Fruit fly (Drosophila melanogaster): ENCODE results near the gene CG8915.

Gene CG8915

dm6 chrX:17294169-17294833 lies 49.5 kb upstream of the CG8915 start (continued):
- TF ChIP-seq Dbx (GFP tag; IDR thresholded peaks at IDR 0.05) (no peak), gce (GFP tag; IDR thresholded peaks at IDR 0.05) (no peak), repo (GFP tag; optimal IDR thresholded peaks at IDR 0.05) (no peak), NfI (GFP tag; optimal IDR thresholded peaks at IDR 0.05) (no peak), Fer2 (tag; optimal IDR thresholded peaks at IDR 0.05) (no peak), bowl (GFP tag; IDR thresholded peaks at IDR 0.05) (no peak), NK7.1 (GFP tag; optimal IDR thresholded peaks at IDR 0.05) (no peak), Gsc (GFP tag; IDR thresholded peaks at IDR 0.05) (no peak), maf-S (GFP tag; optimal IDR thresholded peaks at IDR 0.05) (no peak), CG7987 (GFP tag; optimal IDR thresholded peaks at IDR 0.05) (peak; percentile 56), Pdp1 (GFP tag; optimal IDR thresholded peaks at IDR 0.05) (peak in 1 of 2 experiments; percentile 85), Dek (tag; optimal IDR thresholded peaks at IDR 0.05) (no peak), CG18476 (GFP tag; optimal IDR thresholded peaks at IDR 0.05) (no peak), CG12236 (GFP tag; optimal IDR thresholded peaks at IDR 0.05) (no peak), CG34376 (GFP tag; optimal IDR thresholded peaks at IDR 0.05) (peak; percentile 23), croc (GFP tag; conservative IDR thresholded peaks at IDR 0.05) (no peak), crol (GFP tag; IDR thresholded peaks at IDR 0.05) (peak; percentile 75), trem (tag; optimal IDR thresholded peaks at IDR 0.05) (no peak), CG14667 (GFP tag; IDR thresholded peaks at IDR 0.05) (no peak), CG10979 (tag; optimal IDR thresholded peaks at IDR 0.05) (no peak), CG17829 (tag; optimal IDR thresholded peaks at IDR 0.05) (no peak), cas (GFP tag; IDR thresholded peaks at IDR 0.05) (no peak), CG9932 (GFP tag; IDR thresholded peaks at IDR 0.05) (no peak), CG43689 (GFP tag; IDR thresholded peaks at IDR 0.05) (no peak), CG2875 (GFP tag; optimal IDR thresholded peaks at IDR 0.05) (peak; percentile 0), Ets65A (GFP tag) (peak; percentile 53), amos (GFP tag; IDR thresholded peaks at IDR 0.05; ENCODE audit: partially characterized antibody) (no peak), H15 (GFP tag; IDR thresholded peaks at IDR 0.05) (no peak), dmrt99B (tag; optimal IDR thresholded peaks at IDR 0.05) (no peak), CG12299 (tag; optimal IDR thresholded peaks at IDR 0.05) (no peak), HmgZ (tag; optimal IDR thresholded peaks at IDR 0.05) (no peak), CG8281 (tag; optimal IDR thresholded peaks at IDR 0.05) (peak; percentile 13), ERR (GFP tag; optimal IDR thresholded peaks at IDR 0.05) (no peak), Sox100B (GFP tag; optimal IDR thresholded peaks at IDR 0.05) (no peak), vfl (GFP tag; optimal IDR thresholded peaks at IDR 0.05) (no peak), disco-r (GFP tag; optimal IDR thresholded peaks at IDR 0.05) (no peak), CG12744 (GFP tag; optimal IDR thresholded peaks at IDR 0.05) (no peak), ham (GFP tag; IDR thresholded peaks at IDR 0.05) (no peak), crc (GFP tag; optimal IDR thresholded peaks at IDR 0.05) (no peak), en (GFP tag; optimal IDR thresholded peaks at IDR 0.05) (no peak), peb (GFP tag; IDR thresholded peaks at IDR 0.05) (no peak), HLH54F (GFP tag; optimal IDR thresholded peaks at IDR 0.05) (no peak), kah (GFP tag; optimal IDR thresholded peaks at IDR 0.05) (no peak), B-H2 (GFP tag; optimal IDR thresholded peaks at IDR 0.05) (peak; percentile 34), C15 (GFP tag; IDR thresholded peaks at IDR 0.05) (no peak), Bteb2 (GFP tag; optimal IDR thresholded peaks at IDR 0.05) (no peak), BEAF-32 (GFP tag; optimal IDR thresholded peaks at IDR 0.05) (no peak), CG4854 (GFP tag; optimal IDR thresholded peaks at IDR 0.05) (no peak), CG7271 (tag; optimal IDR thresholded peaks at IDR 0.05) (no peak), prd (optimal IDR thresholded peaks at IDR 0.05) (no peak), prd (GFP tag; IDR thresholded peaks at IDR 0.05) (no peak), so (GFP tag; IDR thresholded peaks at IDR 0.05) (peak; percentile 52; the same call in 2 of the 3 replicates)
